Worm (Caenorhabditis elegans) whole organism, L1 larva: ENCODE results near the gene cutl-1.

Experiments
- Y116A8C.19 ChIP-seq: sonication (generic microtip); optimal IDR thresholded peaks from 2 replicates; lab custom pipeline; 2016; ENCODE audit warnings: missing compliant biosample characterization, missing genetic modification characterization, borderline replicate concordance
- ces-1 ChIP-seq: fragments of 150-350 bp; optimal IDR thresholded peaks from 2 replicates; lab custom pipeline; 2014; ENCODE audit warnings: missing biosample characterization, missing genetic modification reagents, missing genetic modification characterization
- elt-2 ChIP-seq: sonication (generic microtip); optimal IDR thresholded peaks from 2 replicates; lab custom pipeline; 2016; ENCODE audit warnings: missing genetic modification characterization, mild to moderate bottlenecking, inconsistent platforms, missing compliant biosample characterization, missing genetic modification reagents
- elt-3 ChIP-seq, 6 experiments: fragments of 150-350 bp in 1 of 6; sonication (generic microtip); optimal IDR thresholded peaks; 2 replicates each; lab custom pipeline; 2017 to 2018; ENCODE audit warnings: missing biosample characterization in 6 of 6, missing genetic modification characterization in 6 of 6, inconsistent platforms in 1 of 6
- fkh-10 ChIP-seq: sonication (generic microtip); optimal IDR thresholded peaks from 2 replicates; lab custom pipeline; 2017; ENCODE audit warnings: missing biosample characterization, missing genetic modification reagents, missing genetic modification characterization
- fos-1 ChIP-seq: fragments of 150-350 bp; optimal IDR thresholded peaks from 2 replicates; lab custom pipeline; 2014; ENCODE audit warnings: missing biosample characterization, missing genetic modification characterization
- lin-15B ChIP-seq: fragments of 150-350 bp; sonication (generic microtip); optimal IDR thresholded peaks from 3 replicates; lab custom pipeline; 2014; ENCODE audit warnings: missing biosample characterization, missing genetic modification characterization
- nhr-28 ChIP-seq: fragments of 150-350 bp; optimal IDR thresholded peaks from 2 replicates; lab custom pipeline; 2014; ENCODE audit warnings: missing biosample characterization, missing genetic modification characterization
- unc-130 ChIP-seq: fragments of 150-350 bp; optimal IDR thresholded peaks from 2 replicates; lab custom pipeline; 2017; ENCODE audit warnings: missing biosample characterization, missing genetic modification characterization, inconsistent platforms
- unc-62 ChIP-seq: fragments of 150-350 bp; optimal IDR thresholded peaks from 2 replicates; lab custom pipeline; 2014; ENCODE audit warnings: missing biosample characterization, missing genetic modification reagents, missing genetic modification characterization
- ztf-11 ChIP-seq, 2 experiments: sonication (generic microtip); optimal IDR thresholded peaks; 2 replicates each; lab custom pipeline; 2016 to 2017; ENCODE audit warnings: missing genetic modification characterization in 2 of 2, missing biosample characterization in 1 of 2, missing compliant biosample characterization in 1 of 2

ce11 chrV:13441661-13442060 is 35.7 kb upstream of the cutl-1 start, which contains the start of gene col-162:
- TF ChIP-seq ces-1 (GFP tag; lab: Kevin White, UChicago) (no peak), elt-3 (tag; optimal IDR thresholded peaks at IDR 0.05; lab: Kevin White, UChicago) (no peak), fos-1 (no peak), ztf-11 (tag; optimal IDR thresholded peaks at IDR 0.05; lab: Kevin White, UChicago) (no peak), unc-62 (GFP tag; lab: Kevin White, UChicago) (no peak), fkh-10 (GFP tag; lab: Kevin White, UChicago) (no peak), nhr-28 (tag; lab: Kevin White, UChicago) (no peak), Y116A8C.19 (tag; lab: Kevin White, UChicago) (no peak), elt-2 (tag; lab: Kevin White, UChicago) (no peak), unc-130 (no peak), lin-15B (no peak)
